Fruit fly (Drosophila melanogaster) whole organism, prepupa: ENCODE results near the gene wa-cup.

Experiments used
- CG10669 ChIP-seq: fragments of 200-800 bp; sonication (Bioruptor generic); optimal IDR thresholded peaks from 3 replicates; lab custom pipeline; 2018; ENCODE audit warnings: missing biosample characterization, mild to moderate bottlenecking, missing genetic modification characterization, moderate library complexity
- CG11294 ChIP-seq: fragments of 200-800 bp; sonication (Bioruptor generic); IDR thresholded peaks from 2 replicates; pipeline ENCODE4 v1.3.6; 2022; ENCODE audit warnings: missing biosample characterization, missing genetic modification characterization
- CG31627 ChIP-seq: fragments of 200-800 bp; sonication (Bioruptor generic); optimal IDR thresholded peaks from 3 replicates; lab custom pipeline; 2016; ENCODE audit warnings: missing biosample characterization, missing genetic modification characterization
- CG4318 ChIP-seq: fragments of 200-800 bp; sonication (Bioruptor generic); optimal IDR thresholded peaks from 3 replicates; lab custom pipeline; 2017; ENCODE audit warnings: missing biosample characterization, mild to moderate bottlenecking, missing genetic modification characterization
- Ets96B ChIP-seq: fragments of 200-800 bp; optimal IDR thresholded peaks from 2 replicates; lab custom pipeline; 2019; ENCODE audit warnings: missing biosample characterization, mild to moderate bottlenecking, missing genetic modification characterization, moderate library complexity
- Lpt ChIP-seq: fragments of 200-800 bp; sonication (Bioruptor generic); optimal IDR thresholded peaks from 3 replicates; lab custom pipeline; 2016; ENCODE audit warnings: missing biosample characterization, missing genetic modification characterization

DNA sequence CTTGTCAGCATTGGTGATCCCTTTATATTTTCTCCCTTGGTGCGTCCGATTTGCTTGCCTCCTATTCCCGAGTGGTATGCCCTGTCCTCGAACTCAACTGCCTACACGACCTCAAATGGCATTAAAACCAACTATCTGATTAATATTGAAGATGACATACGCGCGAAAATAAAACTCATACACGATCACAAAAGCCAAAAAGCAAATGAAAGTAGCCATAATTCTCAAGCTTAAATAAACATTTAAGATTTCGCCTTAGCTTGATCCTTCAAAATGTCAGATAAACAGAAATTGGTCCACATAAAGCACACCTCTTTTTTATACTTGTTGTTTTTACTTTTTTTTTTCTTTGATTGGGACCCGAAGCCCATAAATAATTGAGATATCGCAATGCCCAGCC, at the start of gene wa-cup:
- TF ChIP-seq CG31627 (GFP tag; lab: Kevin White, UChicago) (no peak), CG11294 (no peak), Ets96B (tag; lab: Kevin White, UChicago) (no peak), CG10669 (GFP tag; lab: Kevin White, UChicago) (no peak), CG4318 (no peak), Lpt (no peak)
